Worm (Caenorhabditis elegans): Measurements from ENCODE around the gene F25B4.7.
A peak's percentile ranks its signal among the peaks of the same experiment; 100 is the strongest.
"Not testable (repeated sequence)": the region's sequence is repeated elsewhere in the genome, so short reads cannot be mapped to it uniquely, and the experiment has no call there.

The F25B4.7 gene

DNA sequence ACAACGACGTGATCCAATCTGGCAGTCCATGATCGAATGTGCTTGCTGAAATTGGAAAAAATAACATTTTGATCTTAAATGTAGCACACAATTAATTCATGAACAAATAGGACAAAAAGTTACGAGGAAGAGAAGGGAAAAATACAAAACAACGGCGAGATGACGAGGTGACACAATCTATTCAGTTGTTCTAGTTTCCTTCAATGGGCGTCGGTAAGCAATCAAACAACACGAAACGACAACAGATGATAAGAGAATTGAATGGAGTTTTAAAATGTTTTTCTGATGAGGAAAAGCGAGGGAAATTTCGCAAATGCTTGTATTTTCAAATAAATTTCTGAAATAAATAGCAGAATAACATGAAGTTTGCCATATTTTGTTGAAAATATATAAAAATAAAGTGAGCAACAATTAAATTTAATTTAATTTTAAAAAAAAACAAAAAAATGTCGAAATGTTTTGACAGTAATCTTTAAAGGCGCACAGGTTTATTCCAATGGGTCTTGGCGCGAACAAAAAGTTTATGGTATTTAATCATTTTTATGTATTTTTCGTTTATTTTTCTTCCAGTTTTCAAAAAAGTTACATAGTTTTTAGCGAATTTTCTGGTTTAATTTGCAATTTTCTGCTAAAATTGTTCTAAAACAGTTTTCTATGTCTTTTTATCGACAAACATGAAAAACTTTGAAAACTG is 20.8 kb downstream of the F25B4.7 start, which contains the start of gene C14C11.7:
Gene C14C11.7, minus strand, starts transcription at position 51 of the 694 bp plus-strand sequence.
- TF ChIP-seq blmp-1 (tag; optimal IDR thresholded peaks at IDR 0.05) (no peak), snu-23 (GFP tag; optimal IDR thresholded peaks at IDR 0.05) (no peak), fos-1 (tag; optimal IDR thresholded peaks at IDR 0.05) (no peak), nhr-20 (tag; optimal IDR thresholded peaks at IDR 0.05) (no peak), snpc-4 (tag; optimal IDR thresholded peaks at IDR 0.05) (no peak), unc-30 (tag; optimal IDR thresholded peaks at IDR 0.05) (no peak), C16A3.4 (tag; optimal IDR thresholded peaks at IDR 0.05) (no peak), F16B12.6 (tag; optimal IDR thresholded peaks at IDR 0.05) (no peak), skn-1 (tag; optimal IDR thresholded peaks at IDR 0.05) (no peak), nhr-77 (tag; optimal IDR thresholded peaks at IDR 0.05) (no peak), lin-39 (tag; optimal IDR thresholded peaks at IDR 0.05) (no peak), lir-3 (tag; optimal IDR thresholded peaks at IDR 0.05; ENCODE audit: poor library complexity) (no peak), irx-1 (tag; optimal IDR thresholded peaks at IDR 0.05) (no peak), nhr-85 (tag) (no peak), ets-5 (GFP tag; IDR thresholded peaks at IDR 0.05) (no peak), ama-1 (optimal IDR thresholded peaks at IDR 0.05) (no peak), sox-4 (tag; optimal IDR thresholded peaks at IDR 0.05) (no peak), lin-14 (GFP tag; optimal IDR thresholded peaks at IDR 0.05) (no peak), nhr-12 (tag; optimal IDR thresholded peaks at IDR 0.05) (no peak), sup-37 (GFP tag; optimal IDR thresholded peaks at IDR 0.05) (no peak)

- not testable (repeated sequence) for TF ChIP-seq lir-3 (tag; optimal IDR thresholded peaks at IDR 0.05; ENCODE audit: poor library complexity); mep-1 (tag; optimal IDR thresholded peaks at IDR 0.05); nhr-90 (tag; optimal IDR thresholded peaks at IDR 0.05; ENCODE audit: poor library complexity)
These were observed 23.7 kb downstream of the F25B4.7 start, which contains the start of gene C14C11.1 for ce11 chrV:5663317-5663716. Gene C14C11.1, plus strand, starts transcription at chrV:5663617.

- no peak for TF ChIP-seq fkh-10 (GFP tag; optimal IDR thresholded peaks at IDR 0.05)
- no peak for TF ChIP-seq Y116A8C.19 (tag; optimal IDR thresholded peaks at IDR 0.05; ENCODE audit: borderline replicate concordance)
These were observed 26.3 kb downstream of the F25B4.7 start, which contains the start of the genes mut-14 and C14C11.2 for ce11 chrV:5660604-5661209. Gene mut-14, minus strand, starts transcription at chrV:5660704. Gene C14C11.2, plus strand, starts transcription at chrV:5661159.

DNA sequence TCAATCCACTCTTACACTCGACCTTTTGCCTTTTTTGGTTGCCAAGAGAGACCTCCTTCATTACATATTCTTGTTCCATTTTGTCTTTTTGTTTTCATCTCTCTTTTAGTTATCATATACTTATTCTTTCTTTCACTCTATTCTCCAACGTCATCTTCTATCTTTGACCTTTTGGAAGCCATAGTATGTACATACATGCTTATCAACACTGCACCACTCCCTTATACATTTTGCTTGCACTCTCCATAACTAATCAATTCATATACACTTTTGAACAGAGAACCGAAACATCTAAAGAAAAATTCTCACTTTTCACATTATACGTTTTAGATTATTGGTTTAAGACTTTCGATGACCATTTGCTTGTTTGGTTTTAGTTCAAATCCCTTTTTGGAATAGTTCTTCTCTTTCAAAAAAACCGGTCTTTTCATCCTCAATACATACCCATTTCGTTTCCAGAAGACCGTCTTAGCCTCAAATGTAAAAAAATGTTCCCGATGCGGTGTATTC is 33.0 kb downstream of the F25B4.7 start, which contains the start of gene hex-2:
Gene hex-2, plus strand, starts transcription at position 460 of the 510 bp plus-strand sequence.
- no peak for TF ChIP-seq efl-1 (optimal IDR thresholded peaks at IDR 0.05)
- TF ChIP-seq efl-1 (GFP tag; optimal IDR thresholded peaks at IDR 0.05 in 1 of 2): peak in 1 of 2 experiments; percentile 51
- no peak for TF ChIP-seq nhr-76 (tag; optimal IDR thresholded peaks at IDR 0.05)
- no peak for TF ChIP-seq hlh-4 (tag; optimal IDR thresholded peaks at IDR 0.05)
- peak; percentile 11 for TF ChIP-seq elt-2 (tag; optimal IDR thresholded peaks at IDR 0.05)
- no peak for TF ChIP-seq ceh-63 (GFP tag; optimal IDR thresholded peaks at IDR 0.05)
- TF ChIP-seq mef-2 (tag; optimal IDR thresholded peaks at IDR 0.05): no peak
- TF ChIP-seq nhr-85 (tag): no peak
- TF ChIP-seq zip-4 (GFP tag; optimal IDR thresholded peaks at IDR 0.05): no peak
- no peak for TF ChIP-seq nhr-71 (tag; optimal IDR thresholded peaks at IDR 0.05)
- TF ChIP-seq tbx-2 (tag; optimal IDR thresholded peaks at IDR 0.05): no peak
- no peak for TF ChIP-seq lin-14 (GFP tag; optimal IDR thresholded peaks at IDR 0.05)

ce11 chrV:5651905-5652304 is 35.1 kb downstream of the F25B4.7 start:
- TF ChIP-seq unc-62 (GFP tag; optimal IDR thresholded peaks at IDR 0.05): no peak
- TF ChIP-seq elt-2 (tag; optimal IDR thresholded peaks at IDR 0.05): no peak
- no peak for TF ChIP-seq C16A3.4 (tag; optimal IDR thresholded peaks at IDR 0.05)
- TF ChIP-seq nhr-85 (tag): peak; percentile 47
- TF ChIP-seq ztf-11 (tag; optimal IDR thresholded peaks at IDR 0.05): no peak
- TF ChIP-seq lsy-2 (tag; optimal IDR thresholded peaks at IDR 0.05): peak in 1 of 2 experiments; percentile 15
- peak; percentile 62 for TF ChIP-seq lin-14 (GFP tag; optimal IDR thresholded peaks at IDR 0.05)
- TF ChIP-seq rnt-1 (tag; optimal IDR thresholded peaks at IDR 0.05): no peak
- no peak for TF ChIP-seq nhr-20 (tag; optimal IDR thresholded peaks at IDR 0.05)
- peak; percentile 12 for TF ChIP-seq nhr-71 (tag; optimal IDR thresholded peaks at IDR 0.05)
- TF ChIP-seq dsc-1 (tag; optimal IDR thresholded peaks at IDR 0.05): no peak
- no peak for TF ChIP-seq unc-86 (tag; optimal IDR thresholded peaks at IDR 0.05)
- no peak for TF ChIP-seq dpl-1 (GFP tag; optimal IDR thresholded peaks at IDR 0.05)
- TF ChIP-seq sox-4 (tag; optimal IDR thresholded peaks at IDR 0.05): no peak
- peak; percentile 8 for TF ChIP-seq snu-23 (GFP tag; optimal IDR thresholded peaks at IDR 0.05)
- TF ChIP-seq fkh-8 (tag; optimal IDR thresholded peaks at IDR 0.05): peak; percentile 78
- no peak for TF ChIP-seq ama-1 (optimal IDR thresholded peaks at IDR 0.05)
